Fruit fly (Drosophila melanogaster) whole organism, larva: ENCODE data around the gene CIA30.
A peak's percentile ranks its signal among the peaks of the same experiment; 100 is the strongest.

Experiments
- noc ChIP-seq: fragments of 200-800 bp; sonication (Bioruptor generic); optimal IDR thresholded peaks from 3 replicates; lab custom pipeline; 2019; ENCODE audit warnings: missing biosample characterization, mild to moderate bottlenecking, missing genetic modification characterization, moderate library complexity

CIA30 gene

dm6 chr3R:29714314-29714713 is 22.5 kb upstream of the CIA30 start, which contains the start of gene Obp99d:
TSS of gene Obp99d (plus strand) at chr3R:29714505.
- TF ChIP-seq noc = no peak

- no peak for TF ChIP-seq noc
Observed at dm6 chr3R:29715277-29715676, 21.5 kb upstream of the CIA30 start, which contains the start of gene Dup99B. TSS of gene Dup99B (minus strand) at chr3R:29715377.

- no peak for TF ChIP-seq noc
Observed at dm6 chr3R:29716043-29716781, 20.6 kb upstream of the CIA30 start.

- TF ChIP-seq noc = no peak
Observed at dm6 chr3R:29716782-29717317, 19.9 kb upstream of the CIA30 start, which contains the start of gene Obp99b. TSS of gene Obp99b (minus strand) at chr3R:29716896.

- no peak for TF ChIP-seq noc
Observed at dm6 chr3R:29717519-29717918, 19.2 kb upstream of the CIA30 start.

dm6 chr3R:29718363-29718762 is 18.4 kb upstream of the CIA30 start, which contains the start of gene CG15506:
TSS of gene CG15506 (plus strand) at chr3R:29718663.
- no peak for TF ChIP-seq noc

- no peak for TF ChIP-seq noc
Observed at dm6 chr3R:29722238-29722637, 14.5 kb upstream of the CIA30 start, which contains the start of gene CG34296. TSS of gene CG34296 (plus strand) at chr3R:29722538.

- no peak for TF ChIP-seq noc
Observed at dm6 chr3R:29723048-29723656, 13.6 kb upstream of the CIA30 start, which contains the start of gene Pcd. TSS of gene Pcd (plus strand) at chr3R:29723163.

dm6 chr3R:29724745-29725144 is 12.0 kb upstream of the CIA30 start, which contains the start of the genes Naa40 and CG18731:
TSS of gene Naa40 (minus strand) at chr3R:29724950.
TSS of gene CG18731 (plus strand) at chr3R:29725027.
- no peak for TF ChIP-seq noc

dm6 chr3R:29725577-29726240 is 11.1 kb upstream of the CIA30 start, which contains the start of gene Kul:
TSS of gene Kul (plus strand) at chr3R:29725830.
- TF ChIP-seq noc = no peak

dm6 chr3R:29726277-29726676 is 10.5 kb upstream of the CIA30 start:
- no peak for TF ChIP-seq noc

- peak; percentile 70 for TF ChIP-seq noc
Observed at dm6 chr3R:29737891-29738290, 1.1 kb downstream of the CIA30 start, which contains the start of gene Gnpnat. TSS of gene Gnpnat (plus strand) at chr3R:29738275.

dm6 chr3R:29740078-29740477 is 3.3 kb downstream of the CIA30 start:
- no peak for TF ChIP-seq noc

- TF ChIP-seq noc = peak; percentile 88
Observed at dm6 chr3R:29745056-29745455, 8.3 kb downstream of the CIA30 start, which contains the start of the genes Wdr24 and IntS11. TSS of gene Wdr24 (minus strand) at chr3R:29745092. TSS of gene IntS11 (plus strand) at chr3R:29745337.

- no peak for TF ChIP-seq noc
Observed at dm6 chr3R:29748591-29749303, 12.0 kb downstream of the CIA30 start, which contains the start of the genes ATPsyngamma and yata. TSS of gene ATPsyngamma (minus strand) at chr3R:29749163. TSS of gene yata (plus strand) at chr3R:29749219.
